Worm (Caenorhabditis elegans) whole organism, L2 larva: ENCODE measurements around the gene W02D7.4.

ENCODE experiments used
- C34F6.9 ChIP-seq: fragments of 150-350 bp; optimal IDR thresholded peaks from 2 replicates; lab custom pipeline; 2014; ENCODE audit warnings: missing biosample characterization, missing genetic modification characterization
- F13H6.1 ChIP-seq: sonication (generic microtip); optimal IDR thresholded peaks from 2 replicates; lab custom pipeline; 2016; ENCODE audit warnings: missing genetic modification characterization, missing compliant biosample characterization
- R02D3.7 ChIP-seq: fragments of 150-350 bp; optimal IDR thresholded peaks from 2 replicates; lab custom pipeline; 2014; ENCODE audit warnings: missing biosample characterization, missing genetic modification characterization
- ZK546.5 ChIP-seq: sonication (generic microtip); optimal IDR thresholded peaks from 2 replicates; lab custom pipeline; 2017; ENCODE audit warnings: missing biosample characterization, missing genetic modification characterization
- alr-1 ChIP-seq: fragments of 150-350 bp; optimal IDR thresholded peaks from 2 replicates; lab custom pipeline; 2014; ENCODE audit warnings: missing biosample characterization, missing genetic modification characterization
- aly-2 ChIP-seq: fragments of 150-350 bp; optimal IDR thresholded peaks from 2 replicates; lab custom pipeline; 2014; ENCODE audit warnings: missing biosample characterization, missing genetic modification characterization
- ama-1 ChIP-seq: fragments of 150-350 bp; optimal IDR thresholded peaks from 2 replicates; lab custom pipeline; 2018; ENCODE audit warnings: inconsistent platforms
- blmp-1 ChIP-seq: sonication (generic microtip); optimal IDR thresholded peaks from 2 replicates; lab custom pipeline; 2017; ENCODE audit warnings: missing genetic modification characterization, mild to moderate bottlenecking, missing compliant biosample characterization, antibody characterized with exemption, moderate library complexity; ENCODE audit not compliant: insufficient read depth
- ceh-16 ChIP-seq: fragments of 150-350 bp; optimal IDR thresholded peaks from 2 replicates; lab custom pipeline; 2014; ENCODE audit warnings: missing biosample characterization, missing genetic modification characterization
- ceh-82 ChIP-seq: fragments of 150-350 bp; optimal IDR thresholded peaks from 2 replicates; lab custom pipeline; 2014; ENCODE audit warnings: missing biosample characterization, missing genetic modification characterization
- dmd-4 ChIP-seq: sonication (generic microtip); optimal IDR thresholded peaks from 2 replicates; lab custom pipeline; 2017; ENCODE audit warnings: missing biosample characterization, missing genetic modification characterization
- egl-27 ChIP-seq: sonication (generic microtip); optimal IDR thresholded peaks from 3 replicates; lab custom pipeline; 2017; ENCODE audit warnings: missing biosample characterization, missing genetic modification reagents, missing genetic modification characterization
- elt-3 ChIP-seq: sonication (generic microtip); optimal IDR thresholded peaks from 2 replicates; lab custom pipeline; 2017; ENCODE audit warnings: missing biosample characterization, missing genetic modification characterization
- gmeb-1 ChIP-seq: fragments of 150-350 bp; optimal IDR thresholded peaks from 2 replicates; lab custom pipeline; 2014; ENCODE audit warnings: missing biosample characterization, missing genetic modification characterization
- lin-13 ChIP-seq: fragments of 150-350 bp; optimal IDR thresholded peaks from 2 replicates; lab custom pipeline; 2014; ENCODE audit warnings: missing biosample characterization, missing genetic modification reagents, missing genetic modification characterization
- lsy-2 ChIP-seq, 2 experiments: fragments of 150-350 bp in 1 of 2; sonication (generic microtip) in 1 of 2; optimal IDR thresholded peaks; 2 replicates each; lab custom pipeline; 2014 to 2017; ENCODE audit warnings: missing biosample characterization in 2 of 2, missing genetic modification characterization in 2 of 2
- mab-5 ChIP-seq: fragments of 150-350 bp; optimal IDR thresholded peaks from 2 replicates; lab custom pipeline; 2014; ENCODE audit warnings: missing biosample characterization, missing genetic modification characterization
- mbf-1 ChIP-seq: sonication (generic microtip); optimal IDR thresholded peaks from 2 replicates; lab custom pipeline; 2017; ENCODE audit warnings: missing biosample characterization, missing genetic modification characterization
- mdl-1 ChIP-seq, 2 experiments: fragments of 150-350 bp in 1 of 2; sonication (generic microtip) in 1 of 2; optimal IDR thresholded peaks; 2 replicates each; lab custom pipeline; 2017; ENCODE audit warnings: missing biosample characterization in 2 of 2, missing genetic modification characterization in 2 of 2
- nhr-11 ChIP-seq: fragments of 150-350 bp; optimal IDR thresholded peaks from 2 replicates; lab custom pipeline; 2014; ENCODE audit warnings: missing biosample characterization, missing genetic modification characterization
- nhr-12 ChIP-seq: fragments of 150-350 bp; optimal IDR thresholded peaks from 2 replicates; lab custom pipeline; 2014; ENCODE audit warnings: missing biosample characterization, missing genetic modification characterization
- nhr-129 ChIP-seq: fragments of 150-350 bp; optimal IDR thresholded peaks from 2 replicates; lab custom pipeline; 2014; ENCODE audit warnings: missing biosample characterization, missing genetic modification characterization
- nhr-23 ChIP-seq: fragments of 150-350 bp; optimal IDR thresholded peaks from 2 replicates; lab custom pipeline; 2014; ENCODE audit warnings: missing biosample characterization, missing genetic modification reagents, missing genetic modification characterization
- nhr-25 ChIP-seq: fragments of 150-350 bp; sonication (generic microtip); optimal IDR thresholded peaks from 3 replicates; lab custom pipeline; 2014; ENCODE audit warnings: missing biosample characterization, missing genetic modification characterization
- nhr-6 ChIP-seq: fragments of 150-350 bp; optimal IDR thresholded peaks from 2 replicates; lab custom pipeline; 2014; ENCODE audit warnings: missing biosample characterization, missing genetic modification characterization
- nhr-77 ChIP-seq: fragments of 150-350 bp; optimal IDR thresholded peaks from 2 replicates; lab custom pipeline; 2014; ENCODE audit warnings: missing biosample characterization, missing genetic modification characterization
- sem-4 ChIP-seq: fragments of 150-350 bp; optimal IDR thresholded peaks from 2 replicates; lab custom pipeline; 2014; ENCODE audit warnings: missing biosample characterization, missing genetic modification reagents, missing genetic modification characterization
- skn-1 ChIP-seq: sonication (generic microtip); optimal IDR thresholded peaks from 2 replicates; lab custom pipeline; 2017; ENCODE audit warnings: missing biosample characterization, missing genetic modification characterization
- sma-3 ChIP-seq: sonication (generic microtip); optimal IDR thresholded peaks from 2 replicates; lab custom pipeline; 2016; ENCODE audit warnings: missing genetic modification reagents, missing genetic modification characterization, missing compliant biosample characterization
- sma-9 ChIP-seq, 2 experiments: fragments of 150-350 bp in 1 of 2; sonication (generic microtip) in 1 of 2; optimal IDR thresholded peaks; 2 replicates each; lab custom pipeline; 2014 to 2016; ENCODE audit warnings: missing genetic modification characterization in 2 of 2, mild to moderate bottlenecking in 1 of 2, missing biosample characterization in 1 of 2, missing compliant biosample characterization in 1 of 2, missing genetic modification reagents in 1 of 2, moderate library complexity in 1 of 2
- unc-62 ChIP-seq: fragments of 150-350 bp; optimal IDR thresholded peaks from 2 replicates; lab custom pipeline; 2014; ENCODE audit warnings: missing biosample characterization, missing genetic modification reagents, missing genetic modification characterization
- zag-1 ChIP-seq: fragments of 150-350 bp; optimal IDR thresholded peaks from 2 replicates; lab custom pipeline; 2014; ENCODE audit warnings: missing biosample characterization, missing genetic modification characterization
- ztf-1 ChIP-seq: fragments of 200-800 bp; sonication (Bioruptor generic); conservative IDR thresholded peaks from 2 replicates; pipeline ENCODE4 v1.3.6; 2022; ENCODE audit warnings: missing genetic modification characterization, missing compliant biosample characterization
- ztf-11 ChIP-seq: sonication (generic microtip); optimal IDR thresholded peaks from 2 replicates; lab custom pipeline; 2017; ENCODE audit warnings: missing biosample characterization, missing genetic modification characterization
- ztf-4 ChIP-seq: fragments of 150-350 bp; optimal IDR thresholded peaks from 2 replicates; lab custom pipeline; 2014; ENCODE audit warnings: missing biosample characterization, missing genetic modification characterization

The W02D7.4 gene

ce11 chrV:8259016-8259415, 38.4 kb downstream of the W02D7.4 start, which contains the start of gene C16D9.1:
C16D9.1 (plus strand) TSS chrV:8259316.
- TF ChIP-seq nhr-6 (tag; lab: Kevin White, UChicago) (no peak), nhr-23 (tag; lab: Kevin White, UChicago) (no peak), nhr-77 (no peak), elt-3 (no peak), ceh-16 (tag; lab: Kevin White, UChicago) (no peak), ama-1 (lab: Kevin White, UChicago) (no peak), R02D3.7 (tag; lab: Kevin White, UChicago) (no peak)

ce11 chrV:8254973-8255372, 42.4 kb downstream of the W02D7.4 start:
- TF ChIP-seq skn-1 (tag; lab: Kevin White, UChicago) (no peak), lin-13 (GFP tag; lab: Kevin White, UChicago) (no peak), nhr-129 (tag; lab: Kevin White, UChicago) (no peak)

- TF ChIP-seq unc-62 (GFP tag; lab: Kevin White, UChicago) (no peak), ceh-82 (tag; lab: Kevin White, UChicago) (no peak), gmeb-1 (tag; lab: Kevin White, UChicago) (no peak), nhr-12 (tag; lab: Kevin White, UChicago) (no peak)
These were observed 43.5 kb downstream of the W02D7.4 start for ce11 chrV:8253946-8254345.

- TF ChIP-seq nhr-129 (tag; lab: Kevin White, UChicago) (peak; percentile 34), lsy-2 (tag; optimal IDR thresholded peaks at IDR 0.05; lab: Kevin White, UChicago) (peak in 1 of 2 experiments; percentile 16), sma-9 (GFP tag; optimal IDR thresholded peaks at IDR 0.05; lab: Kevin White, UChicago) (peak; percentile 27), sma-9 (tag; optimal IDR thresholded peaks at IDR 0.05; lab: Kevin White, UChicago) (no peak), mab-5 (tag; lab: Kevin White, UChicago) (peak; percentile 33), skn-1 (tag; lab: Kevin White, UChicago) (no peak)
These were observed 44.9 kb downstream of the W02D7.4 start for ce11 chrV:8252532-8252931.

- TF ChIP-seq ztf-4 (tag; lab: Kevin White, UChicago) (no peak), nhr-129 (tag; lab: Kevin White, UChicago) (peak; percentile 18), lsy-2 (tag; optimal IDR thresholded peaks at IDR 0.05; lab: Kevin White, UChicago) (no peak), sem-4 (tag; lab: Kevin White, UChicago) (no peak), nhr-77 (no peak), egl-27 (no peak), C34F6.9 (peak; percentile 16), aly-2 (tag; lab: Kevin White, UChicago) (no peak), mab-5 (tag; lab: Kevin White, UChicago) (no peak), sma-3 (GFP tag; lab: Kevin White, UChicago) (no peak), R02D3.7 (tag; lab: Kevin White, UChicago) (no peak), ztf-1 (GFP tag; lab: Robert Waterston, UW) (no peak), nhr-23 (tag; lab: Kevin White, UChicago) (no peak), sma-9 (GFP tag; optimal IDR thresholded peaks at IDR 0.05; lab: Kevin White, UChicago) (no peak), sma-9 (tag; optimal IDR thresholded peaks at IDR 0.05; lab: Kevin White, UChicago) (no peak), F13H6.1 (tag; lab: Kevin White, UChicago) (no peak)
These were observed 46.3 kb downstream of the W02D7.4 start for ce11 chrV:8251075-8251474.

ce11 chrV:8250208-8250607, 47.2 kb downstream of the W02D7.4 start, which contains the start of gene C16D9.6:
C16D9.6 (minus strand) TSS chrV:8250308.
- TF ChIP-seq C34F6.9, result no peak
- no peak for TF ChIP-seq mbf-1 (tag; lab: Kevin White, UChicago)
- no peak for TF ChIP-seq nhr-11
- TF ChIP-seq dmd-4 (tag; lab: Kevin White, UChicago), result no peak
- no peak for TF ChIP-seq ZK546.5 (tag; lab: Kevin White, UChicago)
- TF ChIP-seq blmp-1, result no peak
- TF ChIP-seq nhr-25 (tag; lab: Kevin White, UChicago), result no peak
- no peak for TF ChIP-seq zag-1
- no peak for TF ChIP-seq nhr-129 (tag; lab: Kevin White, UChicago)
- TF ChIP-seq ztf-11 (tag; lab: Kevin White, UChicago), result no peak
- no peak for TF ChIP-seq R02D3.7 (tag; lab: Kevin White, UChicago)
- no peak for TF ChIP-seq ztf-1 (GFP tag; lab: Robert Waterston, UW)
- no peak for TF ChIP-seq sma-9 (GFP tag; optimal IDR thresholded peaks at IDR 0.05; lab: Kevin White, UChicago)
- no peak for TF ChIP-seq sma-9 (tag; optimal IDR thresholded peaks at IDR 0.05; lab: Kevin White, UChicago)
- TF ChIP-seq aly-2 (tag; lab: Kevin White, UChicago), result no peak
- no peak for TF ChIP-seq alr-1 (tag; lab: Kevin White, UChicago)
- no peak for TF ChIP-seq mdl-1 (tag; optimal IDR thresholded peaks at IDR 0.05; lab: Kevin White, UChicago)
